Fruit fly (Drosophila melanogaster) whole organism, embryonic: Measurements from ENCODE around the gene Syx18.
A peak's percentile ranks its signal among the peaks of the same experiment; 100 is the strongest.

Experiments
- Adf1 ChIP-seq: fragments of 200-800 bp; sonication (Bioruptor generic); IDR thresholded peaks from 2 replicates; pipeline ENCODE4 v1.3.6; 2022; ENCODE audit warnings: missing biosample characterization, missing genetic modification characterization
- Atf-2 ChIP-seq: fragments of 200-800 bp; sonication (Bioruptor generic); optimal IDR thresholded peaks from 2 replicates; lab custom pipeline; 2016; ENCODE audit warnings: missing biosample characterization, missing genetic modification characterization
- Bteb2 ChIP-seq: fragments of 200-800 bp; sonication (Bioruptor generic); optimal IDR thresholded peaks from 2 replicates; lab custom pipeline; 2016; ENCODE audit warnings: missing biosample characterization, missing genetic modification characterization
- CG10274 ChIP-seq: fragments of 200-800 bp; sonication (Bioruptor generic); optimal IDR thresholded peaks from 3 replicates; lab custom pipeline; 2017; ENCODE audit warnings: missing biosample characterization, mild to moderate bottlenecking, missing genetic modification characterization
- CG10565 ChIP-seq: fragments of 200-800 bp; sonication (Bioruptor generic); optimal IDR thresholded peaks from 3 replicates; lab custom pipeline; 2016; ENCODE audit warnings: missing biosample characterization, mild to moderate bottlenecking, missing genetic modification characterization
- CG11560 ChIP-seq: fragments of 200-800 bp; sonication (Bioruptor generic); IDR thresholded peaks from 3 replicates; pipeline ENCODE4 v1.3.6; 2022; ENCODE audit warnings: missing biosample characterization, missing genetic modification characterization
- CG12104 ChIP-seq: fragments of 200-800 bp; sonication (Bioruptor generic); optimal IDR thresholded peaks from 3 replicates; lab custom pipeline; 2016; ENCODE audit warnings: missing biosample characterization, missing genetic modification characterization
- CG15601 ChIP-seq: fragments of 200-800 bp; sonication (Bioruptor generic); optimal IDR thresholded peaks from 3 replicates; lab custom pipeline; 2019; ENCODE audit warnings: missing biosample characterization, mild to moderate bottlenecking, missing genetic modification characterization, moderate library complexity
- CG15696 ChIP-seq: fragments of 200-800 bp; sonication (Bioruptor generic); optimal IDR thresholded peaks from 2 replicates; lab custom pipeline; 2019; ENCODE audit warnings: missing biosample characterization, mild to moderate bottlenecking, missing genetic modification characterization, moderate library complexity
- CG4730 ChIP-seq: fragments of 200-800 bp; sonication (Bioruptor generic); IDR thresholded peaks from 2 replicates; pipeline ENCODE4 v1.3.6; 2022; ENCODE audit warnings: missing biosample characterization, missing genetic modification characterization
- CG6813 ChIP-seq: fragments of 200-800 bp; sonication (Bioruptor generic); optimal IDR thresholded peaks from 2 replicates; lab custom pipeline; 2017; ENCODE audit warnings: missing biosample characterization, missing genetic modification characterization, mild to moderate bottlenecking, moderate library complexity, missing genetic modification reagents
- CG6854 ChIP-seq: fragments of 200-800 bp; sonication (Bioruptor generic); optimal IDR thresholded peaks from 3 replicates; lab custom pipeline; 2017; ENCODE audit warnings: missing biosample characterization, mild to moderate bottlenecking, missing genetic modification characterization
- CG8290 ChIP-seq, 3 experiments: fragments of 200-800 bp; sonication (Bioruptor generic); optimal IDR thresholded peaks; 2 replicates each; lab custom pipeline; 2016 to 2019; ENCODE audit warnings: missing biosample characterization in 3 of 3, missing genetic modification characterization in 3 of 3, mild to moderate bottlenecking in 2 of 3, moderate library complexity in 1 of 3
- CG8388 ChIP-seq: fragments of 200-800 bp; sonication (Bioruptor generic); optimal IDR thresholded peaks from 2 replicates; lab custom pipeline; 2019; ENCODE audit warnings: missing biosample characterization, mild to moderate bottlenecking, missing genetic modification characterization, moderate library complexity
- CG8924 ChIP-seq: fragments of 200-800 bp; optimal IDR thresholded peaks from 3 replicates; lab custom pipeline; 2019; ENCODE audit warnings: missing biosample characterization, mild to moderate bottlenecking, missing genetic modification characterization, moderate library complexity
- CG9932 ChIP-seq: fragments of 200-800 bp; sonication (Bioruptor generic); IDR thresholded peaks from 2 replicates; pipeline ENCODE4 v1.3.6; 2022; ENCODE audit warnings: missing biosample characterization, missing genetic modification characterization
- D19B ChIP-seq: fragments of 200-800 bp; sonication (Bioruptor generic); optimal IDR thresholded peaks from 2 replicates; lab custom pipeline; 2017; ENCODE audit warnings: missing biosample characterization, mild to moderate bottlenecking, missing genetic modification characterization
- Dip3 ChIP-seq: fragments of 200-800 bp; sonication (Bioruptor generic); optimal IDR thresholded peaks from 3 replicates; lab custom pipeline; 2016; ENCODE audit warnings: missing biosample characterization, missing genetic modification characterization
- Fer1 ChIP-seq: fragments of 200-800 bp; sonication (Bioruptor generic); optimal IDR thresholded peaks from 2 replicates; lab custom pipeline; 2017; ENCODE audit warnings: missing biosample characterization, mild to moderate bottlenecking, missing genetic modification characterization
- Fer3 ChIP-seq: fragments of 200-800 bp; sonication (Bioruptor generic); optimal IDR thresholded peaks from 2 replicates; lab custom pipeline; 2018; ENCODE audit warnings: missing biosample characterization, mild to moderate bottlenecking, missing genetic modification characterization, moderate library complexity
- H15 ChIP-seq: fragments of 200-800 bp; sonication (Bioruptor generic); IDR thresholded peaks from 3 replicates; pipeline ENCODE4 v1.3.6; 2022; ENCODE audit warnings: missing biosample characterization, missing genetic modification characterization
- Hmr ChIP-seq: fragments of 200-800 bp; sonication (Bioruptor generic); optimal IDR thresholded peaks from 3 replicates; lab custom pipeline; 2017; ENCODE audit warnings: mild to moderate bottlenecking, missing biosample characterization, missing genetic modification reagents, missing genetic modification characterization
- Hsf ChIP-seq: fragments of 200-800 bp; sonication (Bioruptor generic); optimal IDR thresholded peaks from 3 replicates; lab custom pipeline; 2016; ENCODE audit warnings: missing biosample characterization, missing genetic modification characterization
- MBD-R2 ChIP-seq: fragments of 200-800 bp; sonication (Bioruptor generic); IDR thresholded peaks from 2 replicates; pipeline ENCODE4 v1.3.6; 2022; ENCODE audit warnings: missing biosample characterization, missing genetic modification characterization
- Mrtf ChIP-seq: fragments of 200-800 bp; sonication (Bioruptor generic); IDR thresholded peaks from 3 replicates; pipeline ENCODE4 v1.3.6; 2022; ENCODE audit warnings: missing biosample characterization, missing genetic modification characterization
- Myb ChIP-seq: fragments of 200-800 bp; sonication (Bioruptor generic); optimal IDR thresholded peaks from 2 replicates; lab custom pipeline; 2016; ENCODE audit warnings: missing biosample characterization, missing genetic modification characterization
- NK7.1 ChIP-seq: fragments of 200-800 bp; sonication (Bioruptor generic); optimal IDR thresholded peaks from 3 replicates; lab custom pipeline; 2016; ENCODE audit warnings: missing biosample characterization, missing genetic modification characterization
- Oaz ChIP-seq: fragments of 200-800 bp; sonication (Bioruptor generic); IDR thresholded peaks from 2 replicates; pipeline ENCODE4 v1.3.6; 2022; ENCODE audit warnings: missing biosample characterization, missing genetic modification characterization
- Oli ChIP-seq: fragments of 200-800 bp; sonication (Bioruptor generic); optimal IDR thresholded peaks from 2 replicates; lab custom pipeline; 2018; ENCODE audit warnings: missing biosample characterization, mild to moderate bottlenecking, missing genetic modification characterization, moderate library complexity
- Ravus ChIP-seq: fragments of 200-800 bp; sonication (Bioruptor generic); IDR thresholded peaks from 2 replicates; pipeline ENCODE4 v1.3.6; 2022; ENCODE audit warnings: missing biosample characterization, missing genetic modification characterization
- Side ChIP-seq: fragments of 200-800 bp; sonication (Bioruptor generic); optimal IDR thresholded peaks from 2 replicates; lab custom pipeline; 2016; ENCODE audit warnings: missing biosample characterization, missing genetic modification characterization
- Xrp1 ChIP-seq: fragments of 200-800 bp; sonication (Bioruptor generic); IDR thresholded peaks from 2 replicates; pipeline ENCODE4 v1.3.6; 2022; ENCODE audit warnings: missing biosample characterization, missing genetic modification characterization
- abd-A ChIP-seq: fragments of 200-800 bp; sonication (Bioruptor generic); optimal IDR thresholded peaks from 3 replicates; lab custom pipeline; 2019; ENCODE audit warnings: missing biosample characterization, mild to moderate bottlenecking, missing genetic modification characterization, moderate library complexity
- az2 ChIP-seq: fragments of 200-800 bp; sonication (Bioruptor generic); optimal IDR thresholded peaks from 3 replicates; lab custom pipeline; 2016; ENCODE audit warnings: missing biosample characterization, missing genetic modification characterization
- bab2 ChIP-seq: fragments of 200-800 bp; sonication (Bioruptor generic); optimal IDR thresholded peaks from 2 replicates; lab custom pipeline; 2016; ENCODE audit warnings: missing biosample characterization, missing genetic modification characterization
- bigmax ChIP-seq: fragments of 200-800 bp; sonication (Bioruptor generic); optimal IDR thresholded peaks from 2 replicates; lab custom pipeline; 2018; ENCODE audit warnings: missing biosample characterization, mild to moderate bottlenecking, missing genetic modification characterization
- br ChIP-seq: fragments of >200 bp; optimal IDR thresholded peaks from 2 replicates; lab custom pipeline; 2017
- cas ChIP-seq: fragments of 200-800 bp; sonication (Bioruptor generic); IDR thresholded peaks from 2 replicates; pipeline ENCODE4 v1.3.6; 2022; ENCODE audit warnings: missing biosample characterization, missing genetic modification characterization
- cato ChIP-seq: fragments of 200-800 bp; sonication (Bioruptor generic); optimal IDR thresholded peaks from 2 replicates; lab custom pipeline; 2016; ENCODE audit warnings: missing biosample characterization, missing genetic modification characterization, borderline replicate concordance
- chif ChIP-seq, 2 experiments: fragments of 200-800 bp; sonication (Bioruptor generic); optimal IDR thresholded peaks; 3 replicates each; lab custom pipeline; 2016; ENCODE audit warnings: missing biosample characterization in 2 of 2, missing genetic modification characterization in 2 of 2
- dati ChIP-seq: fragments of 200-800 bp; sonication (Bioruptor generic); IDR thresholded peaks from 2 replicates; pipeline ENCODE4 v1.3.6; 2022; ENCODE audit warnings: missing biosample characterization, missing genetic modification characterization
- grau ChIP-seq: fragments of 200-800 bp; optimal IDR thresholded peaks from 3 replicates; lab custom pipeline; 2019; ENCODE audit warnings: missing biosample characterization, mild to moderate bottlenecking, missing genetic modification characterization, moderate library complexity
- gt ChIP-seq: fragments of 200-800 bp; sonication (Bioruptor generic); IDR thresholded peaks from 2 replicates; pipeline ENCODE4 v1.3.6; 2022; ENCODE audit warnings: missing biosample characterization, missing genetic modification characterization
- her ChIP-seq: fragments of 200-800 bp; sonication (Bioruptor generic); optimal IDR thresholded peaks from 2 replicates; lab custom pipeline; 2016; ENCODE audit warnings: missing biosample characterization, missing genetic modification characterization
- hth ChIP-seq: fragments of >200 bp; optimal IDR thresholded peaks from 2 replicates; lab custom pipeline; 2017; ENCODE audit warnings: inconsistent platforms
- ind ChIP-seq: fragments of 200-800 bp; sonication (Bioruptor generic); optimal IDR thresholded peaks from 3 replicates; lab custom pipeline; 2016; ENCODE audit warnings: missing biosample characterization, missing genetic modification characterization
- lab ChIP-seq: fragments of 200-800 bp; sonication (Bioruptor generic); optimal IDR thresholded peaks from 3 replicates; lab custom pipeline; 2017; ENCODE audit warnings: missing biosample characterization, missing genetic modification characterization, mild to moderate bottlenecking, moderate library complexity, missing genetic modification reagents
- lilli ChIP-seq: fragments of 200-800 bp; sonication (Bioruptor generic); optimal IDR thresholded peaks from 3 replicates; lab custom pipeline; 2016; ENCODE audit warnings: missing biosample characterization, missing genetic modification characterization
- mam ChIP-seq: fragments of 200-800 bp; sonication (Bioruptor generic); optimal IDR thresholded peaks from 3 replicates; lab custom pipeline; 2016; ENCODE audit warnings: missing biosample characterization, missing genetic modification characterization
- odd ChIP-seq: fragments of 200-800 bp; sonication (Bioruptor generic); optimal IDR thresholded peaks from 2 replicates; lab custom pipeline; 2017; ENCODE audit warnings: missing biosample characterization, mild to moderate bottlenecking, missing genetic modification characterization
- sob ChIP-seq: fragments of 200-800 bp; sonication (Bioruptor generic); IDR thresholded peaks from 2 replicates; pipeline ENCODE4 v1.3.6; 2022; ENCODE audit warnings: missing biosample characterization, missing genetic modification characterization
- tin ChIP-seq: fragments of 200-800 bp; sonication (Bioruptor generic); optimal IDR thresholded peaks from 3 replicates; lab custom pipeline; 2016; ENCODE audit warnings: missing biosample characterization, missing genetic modification characterization

The Syx18 gene

dm6 chr3R:24626003-24626486 lies 683 bp upstream of the Syx18 start (continued):
- TF ChIP-seq dati (0 out of 2 replicates have a peak, but pooled peaks have one; percentile 7), MBD-R2 (no peak), lilli (GFP tag; lab: Kevin White, UChicago) (peak; percentile 18), sob (GFP tag; lab: Robert Waterston, UW) (0 out of 2 replicates have a peak, but pooled peaks have one; percentile 8), grau (tag; lab: Kevin White, UChicago) (peak; percentile 43), CG15601 (no peak), hth (lab: Kevin White, UChicago) (no peak), CG11560 (tag; lab: Robert Waterston, UW) (no peak), tin (GFP tag; lab: Kevin White, UChicago) (peak; percentile 15), CG12104 (GFP tag; lab: Kevin White, UChicago) (peak; percentile 22), Ravus (GFP tag; lab: Robert Waterston, UW) (no peak), br (no peak), gt (no peak), CG6813 (GFP tag; lab: Kevin White, UChicago) (no peak), lab (GFP tag; lab: Kevin White, UChicago) (peak; percentile 61), Side (no peak), Atf-2 (GFP tag; lab: Kevin White, UChicago) (peak; percentile 36), bab2 (GFP tag; lab: Kevin White, UChicago) (peak; percentile 13), mam (peak; percentile 23), Hmr (no peak), Xrp1 (GFP tag; lab: Robert Waterston, UW) (peak; percentile 43; the same call in 1 of the 2 replicates), Mrtf (GFP tag; lab: Robert Waterston, UW) (no peak; the same call in 2 of the 3 replicates), cas (GFP tag; lab: Robert Waterston, UW) (no peak), CG8924 (tag; lab: Kevin White, UChicago) (peak; percentile 24), Bteb2 (GFP tag; lab: Kevin White, UChicago) (no peak), Fer3 (peak; percentile 33), bigmax (GFP tag; lab: Kevin White, UChicago) (no peak), CG4730 (GFP tag; lab: Robert Waterston, UW) (peak; percentile 29; the same call in 1 of the 2 replicates), Oaz (GFP tag; lab: Robert Waterston, UW) (peak; percentile 44; the same call in 1 of the 2 replicates), az2 (GFP tag; lab: Kevin White, UChicago) (peak; percentile 7), CG6854 (GFP tag; lab: Kevin White, UChicago) (no peak), odd (no peak), CG10565 (GFP tag; lab: Kevin White, UChicago) (no peak), ind (peak; percentile 40), D19B (GFP tag; lab: Kevin White, UChicago) (peak; percentile 10), NK7.1 (GFP tag; lab: Kevin White, UChicago) (peak; percentile 0), CG10274 (GFP tag; lab: Kevin White, UChicago) (peak; percentile 88), Oli (no peak), chif (GFP tag; optimal IDR thresholded peaks at IDR 0.05; lab: Kevin White, UChicago) (peak in 1 of 2 experiments; percentile 12), Myb (GFP tag; lab: Kevin White, UChicago) (no peak), CG8388 (GFP tag; lab: Kevin White, UChicago) (peak; percentile 40), her (peak; percentile 9), H15 (GFP tag; lab: Robert Waterston, UW) (no peak), CG15696 (peak; percentile 2), Fer1 (peak; percentile 26), Adf1 (no peak), cato (GFP tag; lab: Kevin White, UChicago) (no peak), Dip3 (GFP tag; lab: Kevin White, UChicago) (peak; percentile 4), abd-A (tag; lab: Kevin White, UChicago) (no peak), CG9932 (GFP tag; lab: Robert Waterston, UW) (no peak), Hsf (GFP tag; lab: Kevin White, UChicago) (peak; percentile 39), CG8290 (GFP tag; optimal IDR thresholded peaks at IDR 0.05; lab: Kevin White, UChicago) (no peak), CG8290 (tag; optimal IDR thresholded peaks at IDR 0.05; lab: Kevin White, UChicago) (peak in 1 of 2 experiments; percentile 14)
